Worm (Caenorhabditis elegans): Measurements from ENCODE around the gene nlp-55.

nlp-55 gene

ce11 chrII:8328820-8329339 is 33.7 kb upstream of the nlp-55 start, which contains the start of gene hel-1 (continued):
- peak; percentile 2 for TF ChIP-seq fkh-10 (GFP tag; optimal IDR thresholded peaks at IDR 0.05)
- TF ChIP-seq elt-3 (tag; optimal IDR thresholded peaks at IDR 0.05) = peak in 3 of 6 experiments; percentile 25 to 63 (median 47)
- peak; percentile 27 for TF ChIP-seq zag-1 (tag; optimal IDR thresholded peaks at IDR 0.05)
- peak; percentile 39 for TF ChIP-seq irx-1 (tag; optimal IDR thresholded peaks at IDR 0.05)
- TF ChIP-seq F16B12.6 (tag; optimal IDR thresholded peaks at IDR 0.05) = peak; percentile 63
- peak; percentile 97 for TF ChIP-seq lin-39 (tag; optimal IDR thresholded peaks at IDR 0.05)
- no peak for TF ChIP-seq aha-1 (tag; optimal IDR thresholded peaks at IDR 0.05)
- no peak for TF ChIP-seq ces-1 (GFP tag; optimal IDR thresholded peaks at IDR 0.05)
- peak; percentile 71 for TF ChIP-seq isw-1 (GFP tag; IDR thresholded peaks at IDR 0.05)
- no peak for TF ChIP-seq snpc-4 (tag; optimal IDR thresholded peaks at IDR 0.05)
- TF ChIP-seq skn-1 (tag; optimal IDR thresholded peaks at IDR 0.05) = peak; percentile 75
- peak; percentile 100 for TF ChIP-seq vab-15 (tag; optimal IDR thresholded peaks at IDR 0.05)
- no peak for TF ChIP-seq nhr-28 (tag; optimal IDR thresholded peaks at IDR 0.05)
- TF ChIP-seq hlh-4 (tag; optimal IDR thresholded peaks at IDR 0.05) = no peak
- TF ChIP-seq efl-1 (optimal IDR thresholded peaks at IDR 0.05) = peak; percentile 86 to 95
- TF ChIP-seq efl-1 (GFP tag; optimal IDR thresholded peaks at IDR 0.05 in 1 of 2) = peak; percentile 94 to 99
- TF ChIP-seq nhr-76 (tag; optimal IDR thresholded peaks at IDR 0.05) = no peak
- peak; percentile 87 for TF ChIP-seq nhr-20 (tag; optimal IDR thresholded peaks at IDR 0.05)
- TF ChIP-seq jun-1 (tag; optimal IDR thresholded peaks at IDR 0.05) = peak; percentile 55
- TF ChIP-seq ceh-90 (tag; optimal IDR thresholded peaks at IDR 0.05) = no peak
- TF ChIP-seq pax-3 (tag; optimal IDR thresholded peaks at IDR 0.05) = no peak
- TF ChIP-seq zip-4 (GFP tag; optimal IDR thresholded peaks at IDR 0.05) = peak; percentile 39
- peak; percentile 64 for TF ChIP-seq C04F5.9 (tag; optimal IDR thresholded peaks at IDR 0.05)
- TF ChIP-seq nhr-85 (tag) = peak; percentile 82
- TF ChIP-seq egl-13 (tag; optimal IDR thresholded peaks at IDR 0.05) = peak; percentile 2
- TF ChIP-seq mef-2 (tag; optimal IDR thresholded peaks at IDR 0.05) = no peak
- TF ChIP-seq mep-1 (tag; optimal IDR thresholded peaks at IDR 0.05) = peak; percentile 87
- no peak for TF ChIP-seq alr-1 (tag; optimal IDR thresholded peaks at IDR 0.05; ENCODE audit: borderline replicate concordance)
- peak; percentile 93 to 95 (median 93) for TF ChIP-seq dpl-1 (GFP tag; optimal IDR thresholded peaks at IDR 0.05)
- TF ChIP-seq nhr-84 (tag; optimal IDR thresholded peaks at IDR 0.05) = no peak
- TF ChIP-seq ceh-63 (GFP tag; optimal IDR thresholded peaks at IDR 0.05) = no peak
- TF ChIP-seq nhr-19 (GFP tag; conservative IDR thresholded peaks at IDR 0.05) = peak; percentile 84
- no peak for TF ChIP-seq hlh-17 (GFP tag; optimal IDR thresholded peaks at IDR 0.05; ENCODE audit: borderline replicate concordance)
- no peak for TF ChIP-seq Y116A8C.19 (tag; optimal IDR thresholded peaks at IDR 0.05; ENCODE audit: borderline replicate concordance)
- peak; percentile 8 for TF ChIP-seq ama-1 (optimal IDR thresholded peaks at IDR 0.05)
- peak in 1 of 2 experiments; percentile 81 for TF ChIP-seq mdl-1 (tag; optimal IDR thresholded peaks at IDR 0.05)
- TF ChIP-seq nhr-237 (tag; optimal IDR thresholded peaks at IDR 0.05) = peak; percentile 72
- no peak for TF ChIP-seq unc-62 (GFP tag; optimal IDR thresholded peaks at IDR 0.05)
- TF ChIP-seq C16A3.4 (tag; optimal IDR thresholded peaks at IDR 0.05) = peak; percentile 84
- no peak for TF ChIP-seq C34B4.2 (tag; optimal IDR thresholded peaks at IDR 0.05)
- peak; percentile 86 to 95 for TF ChIP-seq lsy-2 (tag; optimal IDR thresholded peaks at IDR 0.05)
- peak; percentile 24 for TF ChIP-seq elt-2 (tag; optimal IDR thresholded peaks at IDR 0.05)
- TF ChIP-seq snu-23 (GFP tag; optimal IDR thresholded peaks at IDR 0.05) = peak; percentile 88
- peak; percentile 55; the same call in 1 of the 2 replicates for TF ChIP-seq grh-1 (GFP tag; IDR thresholded peaks at IDR 0.05)
- TF ChIP-seq unc-86 (tag; optimal IDR thresholded peaks at IDR 0.05) = peak; percentile 55
- TF ChIP-seq sup-37 (GFP tag; optimal IDR thresholded peaks at IDR 0.05) = no peak
- TF ChIP-seq lin-35 (GFP tag; optimal IDR thresholded peaks at IDR 0.05) = peak; percentile 93 to 98
- peak; percentile 89 for TF ChIP-seq lin-13 (GFP tag; optimal IDR thresholded peaks at IDR 0.05)
- peak; percentile 82 for TF ChIP-seq nhr-47 (tag; optimal IDR thresholded peaks at IDR 0.05)
- peak; percentile 52 for TF ChIP-seq aly-2 (tag; optimal IDR thresholded peaks at IDR 0.05)
- peak; percentile 80 for TF ChIP-seq swsn-7 (tag; optimal IDR thresholded peaks at IDR 0.05)
- TF ChIP-seq unc-30 (tag; optimal IDR thresholded peaks at IDR 0.05) = no peak
- no peak for TF ChIP-seq nhr-12 (tag; optimal IDR thresholded peaks at IDR 0.05)
- peak; percentile 92 for TF ChIP-seq rnt-1 (tag; optimal IDR thresholded peaks at IDR 0.05)
